Worm (Caenorhabditis elegans) whole organism, L1 larva: ENCODE results near the gene F42A10.5.

Experiments used
- C04F5.9 ChIP-seq: sonication (generic microtip); optimal IDR thresholded peaks from 2 replicates; lab custom pipeline; 2016; ENCODE audit warnings: missing genetic modification characterization, missing compliant biosample characterization
- C16A3.4 ChIP-seq: fragments of 150-350 bp; optimal IDR thresholded peaks from 2 replicates; lab custom pipeline; 2014; ENCODE audit warnings: missing biosample characterization, missing genetic modification characterization
- aha-1 ChIP-seq: fragments of 150-350 bp; optimal IDR thresholded peaks from 2 replicates; lab custom pipeline; 2014; ENCODE audit warnings: missing biosample characterization, missing genetic modification characterization
- alr-1 ChIP-seq: fragments of 200-800 bp; sonication (Bioruptor generic); optimal IDR thresholded peaks from 2 replicates; lab custom pipeline; 2018; ENCODE audit warnings: borderline replicate concordance, mild to moderate bottlenecking, missing genetic modification characterization, missing compliant biosample characterization
- ama-1 ChIP-seq: fragments of 150-350 bp; optimal IDR thresholded peaks from 2 replicates; lab custom pipeline; 2014
- blmp-1 ChIP-seq: fragments of 150-350 bp; optimal IDR thresholded peaks from 2 replicates; lab custom pipeline; 2014; ENCODE audit warnings: missing biosample characterization, missing genetic modification characterization
- ceh-63 ChIP-seq: fragments of 200-800 bp; sonication (Bioruptor generic); optimal IDR thresholded peaks from 2 replicates; lab custom pipeline; 2018; ENCODE audit warnings: mild to moderate bottlenecking, missing genetic modification characterization, missing compliant biosample characterization
- ceh-8 ChIP-seq: fragments of 200-800 bp; sonication (Bioruptor generic); optimal IDR thresholded peaks from 2 replicates; lab custom pipeline; 2018; ENCODE audit warnings: mild to moderate bottlenecking, missing genetic modification characterization, moderate library complexity, missing compliant biosample characterization
- ceh-82 ChIP-seq, 3 experiments: fragments of 150-350 bp in 1 of 3; sonication (generic microtip) in 2 of 3; optimal IDR thresholded peaks; 2 replicates each; lab custom pipeline; 2014 to 2017; ENCODE audit warnings: missing biosample characterization in 3 of 3, missing genetic modification characterization in 3 of 3
- ceh-88 ChIP-seq: fragments of 200-800 bp; sonication (Bioruptor generic); IDR thresholded peaks from 2 replicates; pipeline ENCODE4 v1.3.6; 2022; ENCODE audit warnings: missing genetic modification characterization, missing compliant biosample characterization
- ceh-90 ChIP-seq: sonication (generic microtip); optimal IDR thresholded peaks from 2 replicates; lab custom pipeline; 2016; ENCODE audit warnings: missing genetic modification characterization, missing compliant biosample characterization
- efl-3 ChIP-seq: fragments of 200-800 bp; sonication (Bioruptor generic); optimal IDR thresholded peaks from 2 replicates; lab custom pipeline; 2018; ENCODE audit warnings: mild to moderate bottlenecking, missing genetic modification characterization, missing compliant biosample characterization
- egl-13 ChIP-seq: sonication (generic microtip); optimal IDR thresholded peaks from 2 replicates; lab custom pipeline; 2016; ENCODE audit warnings: missing genotype, missing genetic modification reagents, missing genetic modification characterization, missing compliant biosample characterization
- elt-3 ChIP-seq, 6 experiments: fragments of 150-350 bp in 1 of 6; sonication (generic microtip); optimal IDR thresholded peaks; 2 replicates each; lab custom pipeline; 2017 to 2018; ENCODE audit warnings: missing biosample characterization in 6 of 6, missing genetic modification characterization in 6 of 6, inconsistent platforms in 1 of 6
- ets-5 ChIP-seq: fragments of 200-800 bp; sonication (Bioruptor generic); IDR thresholded peaks from 2 replicates; pipeline ENCODE4 v1.3.6; 2022; ENCODE audit warnings: missing genetic modification characterization, missing compliant biosample characterization
- fkh-8 ChIP-seq: sonication (generic microtip); optimal IDR thresholded peaks from 2 replicates; lab custom pipeline; 2016; ENCODE audit warnings: mild to moderate bottlenecking, missing genetic modification characterization, missing compliant biosample characterization
- fos-1 ChIP-seq: fragments of 150-350 bp; optimal IDR thresholded peaks from 2 replicates; lab custom pipeline; 2014; ENCODE audit warnings: missing biosample characterization, missing genetic modification characterization
- grh-1 ChIP-seq: fragments of 200-800 bp; sonication (Bioruptor generic); IDR thresholded peaks from 2 replicates; pipeline ENCODE4 v1.3.6; 2022; ENCODE audit warnings: missing genetic modification reagents, missing genetic modification characterization, missing compliant biosample characterization
- hlh-4 ChIP-seq: sonication (generic microtip); optimal IDR thresholded peaks from 2 replicates; lab custom pipeline; 2016; ENCODE audit warnings: mild to moderate bottlenecking, missing genetic modification characterization, missing compliant biosample characterization
- isw-1 ChIP-seq: fragments of 200-800 bp; sonication (Bioruptor generic); IDR thresholded peaks from 2 replicates; pipeline ENCODE4 v1.3.6; 2022; ENCODE audit warnings: missing genetic modification characterization, missing compliant biosample characterization
- jun-1 ChIP-seq: fragments of 150-350 bp; optimal IDR thresholded peaks from 2 replicates; lab custom pipeline; 2014; ENCODE audit warnings: missing biosample characterization, missing genetic modification reagents, missing genetic modification characterization
- lin-13 ChIP-seq: fragments of 150-350 bp; optimal IDR thresholded peaks from 2 replicates; lab custom pipeline; 2014; ENCODE audit warnings: missing biosample characterization, missing genetic modification reagents, missing genetic modification characterization
- lin-14 ChIP-seq: fragments of 200-800 bp; sonication (Bioruptor generic); optimal IDR thresholded peaks from 2 replicates; lab custom pipeline; 2018; ENCODE audit warnings: mild to moderate bottlenecking, missing genetic modification characterization, moderate library complexity, missing compliant biosample characterization
- lin-35 ChIP-seq, 2 experiments: fragments of 150-350 bp; optimal IDR thresholded peaks; 2 replicates each; lab custom pipeline; 2014; ENCODE audit warnings: missing biosample characterization in 2 of 2, missing genetic modification characterization in 2 of 2, missing genetic modification reagents in 2 of 2
- lin-39 ChIP-seq: fragments of 150-350 bp; optimal IDR thresholded peaks from 2 replicates; lab custom pipeline; 2014; ENCODE audit warnings: missing biosample characterization, missing genetic modification reagents, missing genetic modification characterization
- lir-3 ChIP-seq: sonication (generic microtip); optimal IDR thresholded peaks from 2 replicates; lab custom pipeline; 2016; ENCODE audit warnings: mild to moderate bottlenecking, missing genetic modification characterization, moderate library complexity, missing compliant biosample characterization; ENCODE audit not compliant: poor library complexity
- lsy-2 ChIP-seq, 2 experiments: fragments of 150-350 bp; optimal IDR thresholded peaks; 2 replicates each; lab custom pipeline; 2014; ENCODE audit warnings: missing biosample characterization in 2 of 2, missing genetic modification characterization in 2 of 2
- mep-1 ChIP-seq: fragments of 150-350 bp; optimal IDR thresholded peaks from 2 replicates; lab custom pipeline; 2014; ENCODE audit warnings: missing biosample characterization, missing genetic modification characterization
- nhr-20 ChIP-seq: sonication (generic microtip); optimal IDR thresholded peaks from 2 replicates; lab custom pipeline; 2016; ENCODE audit warnings: mild to moderate bottlenecking, missing genetic modification characterization, missing compliant biosample characterization
- nhr-237 ChIP-seq: fragments of 150-350 bp; optimal IDR thresholded peaks from 2 replicates; lab custom pipeline; 2014; ENCODE audit warnings: missing biosample characterization, missing genetic modification characterization
- nhr-47 ChIP-seq: sonication (generic microtip); optimal IDR thresholded peaks from 2 replicates; lab custom pipeline; 2016; ENCODE audit warnings: mild to moderate bottlenecking, missing genetic modification characterization, moderate library complexity, missing compliant biosample characterization
- nhr-71 ChIP-seq: sonication (generic microtip); optimal IDR thresholded peaks from 2 replicates; lab custom pipeline; 2016; ENCODE audit warnings: mild to moderate bottlenecking, missing genetic modification characterization, moderate library complexity, missing compliant biosample characterization
- nhr-76 ChIP-seq: sonication (generic microtip); optimal IDR thresholded peaks from 2 replicates; lab custom pipeline; 2017; ENCODE audit warnings: missing biosample characterization, missing genetic modification characterization
- nhr-85 ChIP-seq: sonication (generic microtip); peaks from one replicate; lab custom pipeline; 2016; ENCODE audit warnings: missing genetic modification characterization, inconsistent platforms, missing compliant biosample characterization
- nhr-90 ChIP-seq: sonication (generic microtip); optimal IDR thresholded peaks from 2 replicates; lab custom pipeline; 2016; ENCODE audit warnings: mild to moderate bottlenecking, missing genetic modification characterization, missing compliant biosample characterization; ENCODE audit not compliant: poor library complexity
- pag-3 ChIP-seq: sonication (generic microtip); optimal IDR thresholded peaks from 2 replicates; lab custom pipeline; 2017; ENCODE audit warnings: missing genetic modification characterization, mild to moderate bottlenecking, missing compliant biosample characterization, antibody characterized with exemption, borderline replicate concordance; ENCODE audit not compliant: insufficient read depth
- pax-3 ChIP-seq: fragments of 200-800 bp; sonication (Bioruptor generic); optimal IDR thresholded peaks from 2 replicates; lab custom pipeline; 2018; ENCODE audit warnings: mild to moderate bottlenecking, missing genetic modification characterization, moderate library complexity, missing compliant biosample characterization
- skn-1 ChIP-seq: fragments of 150-350 bp; optimal IDR thresholded peaks from 2 replicates; lab custom pipeline; 2014; ENCODE audit warnings: missing biosample characterization, missing genetic modification characterization
- snpc-4 ChIP-seq: fragments of 150-350 bp; optimal IDR thresholded peaks from 2 replicates; lab custom pipeline; 2014; ENCODE audit warnings: missing biosample characterization, missing genetic modification characterization
- snu-23 ChIP-seq: sonication (generic microtip); optimal IDR thresholded peaks from 2 replicates; lab custom pipeline; 2016; ENCODE audit warnings: missing genetic modification characterization, missing compliant biosample characterization
- sup-37 ChIP-seq: fragments of 200-800 bp; sonication (Bioruptor generic); optimal IDR thresholded peaks from 2 replicates; lab custom pipeline; 2018; ENCODE audit warnings: mild to moderate bottlenecking, missing genetic modification characterization, missing compliant biosample characterization
- swsn-7 ChIP-seq: sonication (generic microtip); optimal IDR thresholded peaks from 2 replicates; lab custom pipeline; 2016; ENCODE audit warnings: missing genetic modification characterization, missing compliant biosample characterization
- tbx-2 ChIP-seq: sonication (generic microtip); optimal IDR thresholded peaks from 2 replicates; lab custom pipeline; 2016; ENCODE audit warnings: missing genetic modification characterization, missing compliant biosample characterization
- tlp-1 ChIP-seq: fragments of 150-350 bp; optimal IDR thresholded peaks from 2 replicates; lab custom pipeline; 2014; ENCODE audit warnings: missing biosample characterization, missing genetic modification characterization
- unc-130 ChIP-seq: fragments of 150-350 bp; optimal IDR thresholded peaks from 2 replicates; lab custom pipeline; 2017; ENCODE audit warnings: missing biosample characterization, missing genetic modification characterization, inconsistent platforms
- unc-30 ChIP-seq: sonication (generic microtip); optimal IDR thresholded peaks from 2 replicates; lab custom pipeline; 2017; ENCODE audit warnings: missing biosample characterization, missing genetic modification characterization
- unc-62 ChIP-seq: fragments of 150-350 bp; optimal IDR thresholded peaks from 2 replicates; lab custom pipeline; 2014; ENCODE audit warnings: missing biosample characterization, missing genetic modification reagents, missing genetic modification characterization
- unc-86 ChIP-seq: sonication (generic microtip); optimal IDR thresholded peaks from 2 replicates; lab custom pipeline; 2016; ENCODE audit warnings: missing genetic modification characterization, missing compliant biosample characterization
- unc-98 ChIP-seq: fragments of 200-800 bp; sonication (Bioruptor generic); IDR thresholded peaks from 2 replicates; pipeline ENCODE4 v1.3.6; 2022; ENCODE audit warnings: missing genetic modification characterization, missing compliant biosample characterization
- vab-15 ChIP-seq: sonication (generic microtip); optimal IDR thresholded peaks from 2 replicates; lab custom pipeline; 2017; ENCODE audit warnings: missing genotype, mild to moderate bottlenecking, missing genetic modification characterization, missing compliant biosample characterization
- zag-1 ChIP-seq: fragments of 150-350 bp; optimal IDR thresholded peaks from 2 replicates; lab custom pipeline; 2014; ENCODE audit warnings: missing biosample characterization, missing genetic modification characterization
- ztf-11 ChIP-seq, 2 experiments: sonication (generic microtip); optimal IDR thresholded peaks; 2 replicates each; lab custom pipeline; 2016 to 2017; ENCODE audit warnings: missing genetic modification characterization in 2 of 2, missing biosample characterization in 1 of 2, missing compliant biosample characterization in 1 of 2

F42A10.5 gene

ce11 chrIII:6206161-6206853 is 33.0 kb upstream of the F42A10.5 start, which contains the start of the genes sna-3 and rps-3:
sna-3 (minus strand) TSS chrIII:6206211.
rps-3 (plus strand) TSS chrIII:6206803.
- no peak for TF ChIP-seq ceh-88 (GFP tag; lab: Robert Waterston, UW)
- TF ChIP-seq ceh-82 (tag; optimal IDR thresholded peaks at IDR 0.05; lab: Kevin White, UChicago) = peak; percentile 60 to 80 (median 61)
- TF ChIP-seq snpc-4 = peak; percentile 27
- TF ChIP-seq C16A3.4 = peak; percentile 89
- TF ChIP-seq pag-3 (tag; lab: Kevin White, UChicago) = no peak
- no peak for TF ChIP-seq zag-1
- peak; percentile 57 for TF ChIP-seq nhr-90 (tag; lab: Kevin White, UChicago)
- TF ChIP-seq nhr-237 = peak; percentile 11
- no peak for TF ChIP-seq ceh-63 (GFP tag; lab: Kevin White, UChicago)
- no peak for TF ChIP-seq unc-62 (GFP tag; lab: Kevin White, UChicago)
- TF ChIP-seq unc-86 (tag; lab: Kevin White, UChicago) = peak; percentile 52
- TF ChIP-seq aha-1 (tag; lab: Kevin White, UChicago) = no peak
- TF ChIP-seq lin-14 (GFP tag; lab: Kevin White, UChicago) = peak; percentile 70
- TF ChIP-seq nhr-76 (tag; lab: Kevin White, UChicago) = no peak
- peak; percentile 51 for TF ChIP-seq swsn-7 (tag; lab: Kevin White, UChicago)
- TF ChIP-seq ets-5 (GFP tag; lab: Robert Waterston, UW) = no peak
- TF ChIP-seq tlp-1 (tag; lab: Kevin White, UChicago) = no peak
- no peak for TF ChIP-seq ceh-90 (tag; lab: Kevin White, UChicago)
- peak; percentile 66 for TF ChIP-seq fkh-8 (tag; lab: Kevin White, UChicago)
- TF ChIP-seq efl-3 (GFP tag; lab: Kevin White, UChicago) = no peak
- peak; percentile 63 for TF ChIP-seq tbx-2 (tag; lab: Kevin White, UChicago)
- no peak for TF ChIP-seq C04F5.9
- TF ChIP-seq skn-1 = peak; percentile 76
- TF ChIP-seq ceh-8 (GFP tag; lab: Kevin White, UChicago) = peak; percentile 31
- peak; percentile 79 for TF ChIP-seq snu-23 (GFP tag; lab: Kevin White, UChicago)
- TF ChIP-seq sup-37 (GFP tag; lab: Kevin White, UChicago) = no peak
- TF ChIP-seq elt-3 (tag; optimal IDR thresholded peaks at IDR 0.05; lab: Kevin White, UChicago) = peak in 4 of 6 experiments; percentile 30 to 69 (median 38)
- peak; percentile 83 for TF ChIP-seq mep-1 (tag; lab: Kevin White, UChicago)
- TF ChIP-seq ama-1 = no peak
- peak in 1 of 2 experiments; percentile 41 for TF ChIP-seq ztf-11 (tag; optimal IDR thresholded peaks at IDR 0.05; lab: Kevin White, UChicago)
- no peak for TF ChIP-seq egl-13 (tag; lab: Kevin White, UChicago)
- TF ChIP-seq fos-1 (tag; lab: Kevin White, UChicago) = peak; percentile 51
- TF ChIP-seq unc-130 (tag; lab: Kevin White, UChicago) = peak; percentile 79
- TF ChIP-seq lin-13 (GFP tag; lab: Kevin White, UChicago) = peak; percentile 65
- TF ChIP-seq isw-1 = peak; percentile 60
- peak; percentile 83 for TF ChIP-seq nhr-71
- peak; percentile 23 for TF ChIP-seq lin-39 (tag; lab: Kevin White, UChicago)
- peak; percentile 44 for TF ChIP-seq vab-15 (tag; lab: Kevin White, UChicago)
- TF ChIP-seq nhr-85 (tag; lab: Kevin White, UChicago) = peak; percentile 75
- TF ChIP-seq alr-1 (tag; lab: Kevin White, UChicago) = no peak
- no peak for TF ChIP-seq hlh-4 (tag; lab: Kevin White, UChicago)
- TF ChIP-seq unc-30 (tag; lab: Kevin White, UChicago) = no peak
- TF ChIP-seq nhr-47 = peak; percentile 72
- TF ChIP-seq pax-3 (tag; lab: Kevin White, UChicago) = no peak
- no peak for TF ChIP-seq jun-1 (tag; lab: Kevin White, UChicago)
- no peak for TF ChIP-seq unc-98
- peak; percentile 84 to 93 for TF ChIP-seq lsy-2 (tag; optimal IDR thresholded peaks at IDR 0.05; lab: Kevin White, UChicago)
- peak; percentile 62 for TF ChIP-seq nhr-20 (tag; lab: Kevin White, UChicago)
- TF ChIP-seq grh-1 = 0 out of 2 replicates have a peak, but pooled peaks have one; percentile 27
- peak; percentile 81 to 89 for TF ChIP-seq lin-35 (GFP tag; optimal IDR thresholded peaks at IDR 0.05; lab: Kevin White, UChicago)
- peak; percentile 71 for TF ChIP-seq blmp-1 (tag; lab: Kevin White, UChicago)
- peak; percentile 25 for TF ChIP-seq lir-3 (tag; lab: Kevin White, UChicago)
